Worm (Caenorhabditis elegans): ENCODE data around the gene C15B12.2.

C15B12.2 gene

ce11 chrX:6507734-6508133, 44.5 kb downstream of the C15B12.2 start:
- peak; percentile 0 for TF ChIP-seq rnt-1 (tag; optimal IDR thresholded peaks at IDR 0.05)
- TF ChIP-seq blmp-1 (tag; optimal IDR thresholded peaks at IDR 0.05), result no peak

- TF ChIP-seq nhr-20 (tag; optimal IDR thresholded peaks at IDR 0.05), result no peak
- no peak for TF ChIP-seq ceh-82 (tag; optimal IDR thresholded peaks at IDR 0.05)
- no peak for TF ChIP-seq blmp-1 (tag; optimal IDR thresholded peaks at IDR 0.05)
- TF ChIP-seq jun-1 (tag; optimal IDR thresholded peaks at IDR 0.05), result no peak
- TF ChIP-seq nhr-11 (tag; optimal IDR thresholded peaks at IDR 0.05), result no peak
- peak; percentile 72 for TF ChIP-seq lin-14 (GFP tag; optimal IDR thresholded peaks at IDR 0.05)
- TF ChIP-seq mab-9 (GFP tag; IDR thresholded peaks at IDR 0.05), result no peak
- no peak for TF ChIP-seq unc-86 (tag; optimal IDR thresholded peaks at IDR 0.05)
- no peak for TF ChIP-seq nhr-84 (tag; optimal IDR thresholded peaks at IDR 0.05)
- TF ChIP-seq grh-1 (GFP tag; IDR thresholded peaks at IDR 0.05), result no peak
- no peak for TF ChIP-seq unc-98 (GFP tag; IDR thresholded peaks at IDR 0.05)
- peak; percentile 16 for TF ChIP-seq pag-3 (tag; optimal IDR thresholded peaks at IDR 0.05; ENCODE audit: borderline replicate concordance, insufficient read depth)
- no peak for TF ChIP-seq sptf-1 (tag; optimal IDR thresholded peaks at IDR 0.05)
- no peak for TF ChIP-seq lin-13 (GFP tag; optimal IDR thresholded peaks at IDR 0.05)
- TF ChIP-seq mef-2 (tag; optimal IDR thresholded peaks at IDR 0.05), result no peak
- TF ChIP-seq unc-130 (tag; optimal IDR thresholded peaks at IDR 0.05), result peak; percentile 66
- no peak for TF ChIP-seq fkh-4 (tag; optimal IDR thresholded peaks at IDR 0.05; ENCODE audit: borderline replicate concordance)
- TF ChIP-seq sox-4 (tag; optimal IDR thresholded peaks at IDR 0.05), result no peak
- peak; percentile 24 for TF ChIP-seq snu-23 (GFP tag; optimal IDR thresholded peaks at IDR 0.05)
- TF ChIP-seq lsy-2 (tag; optimal IDR thresholded peaks at IDR 0.05), result peak in 1 of 2 experiments; percentile 14
- peak; percentile 65 for TF ChIP-seq nhr-71 (tag; optimal IDR thresholded peaks at IDR 0.05)
- no peak for TF ChIP-seq nhr-90 (tag; optimal IDR thresholded peaks at IDR 0.05; ENCODE audit: poor library complexity)
- no peak for TF ChIP-seq tbx-2 (tag; optimal IDR thresholded peaks at IDR 0.05)
- no peak for TF ChIP-seq Y116A8C.19 (tag; optimal IDR thresholded peaks at IDR 0.05; ENCODE audit: borderline replicate concordance)
- peak; percentile 3 for TF ChIP-seq ztf-4 (tag; optimal IDR thresholded peaks at IDR 0.05)
- peak; percentile 47 for TF ChIP-seq rnt-1 (tag; optimal IDR thresholded peaks at IDR 0.05)
These were observed 46.6 kb downstream of the C15B12.2 start for ce11 chrX:6509813-6510212.

ce11 chrX:6510627-6511026, 47.4 kb downstream of the C15B12.2 start, which contains the start of gene ttr-36:
Gene ttr-36 (plus strand): TSS chrX:6510927.
- TF ChIP-seq fkh-8 (tag; optimal IDR thresholded peaks at IDR 0.05) (no peak), tbx-2 (tag; optimal IDR thresholded peaks at IDR 0.05) (no peak), efl-1 (optimal IDR thresholded peaks at IDR 0.05) (no peak), efl-1 (GFP tag; optimal IDR thresholded peaks at IDR 0.05 in 1 of 2) (no peak), tlp-1 (tag; optimal IDR thresholded peaks at IDR 0.05) (no peak), nhr-28 (tag; optimal IDR thresholded peaks at IDR 0.05) (no peak), unc-30 (tag; optimal IDR thresholded peaks at IDR 0.05) (no peak), nhr-85 (tag) (no peak), ceh-90 (tag; optimal IDR thresholded peaks at IDR 0.05) (no peak), nhr-11 (tag; optimal IDR thresholded peaks at IDR 0.05) (no peak), ceh-88 (GFP tag; IDR thresholded peaks at IDR 0.05) (no peak), elt-3 (tag; optimal IDR thresholded peaks at IDR 0.05) (no peak), blmp-1 (tag; optimal IDR thresholded peaks at IDR 0.05) (no peak), lin-39 (tag; optimal IDR thresholded peaks at IDR 0.05) (no peak), pag-3 (tag; optimal IDR thresholded peaks at IDR 0.05; ENCODE audit: borderline replicate concordance, insufficient read depth) (no peak)

- TF ChIP-seq pqm-1 (tag; optimal IDR thresholded peaks at IDR 0.05), result no peak
- no peak for TF ChIP-seq swsn-7 (tag; optimal IDR thresholded peaks at IDR 0.05)
- no peak for TF ChIP-seq lin-13 (GFP tag; optimal IDR thresholded peaks at IDR 0.05)
- no peak for TF ChIP-seq ceh-90 (tag; optimal IDR thresholded peaks at IDR 0.05)
- TF ChIP-seq nhr-237 (tag; optimal IDR thresholded peaks at IDR 0.05), result no peak
- no peak for TF ChIP-seq ama-1 (optimal IDR thresholded peaks at IDR 0.05)
- no peak for TF ChIP-seq elt-2 (tag; optimal IDR thresholded peaks at IDR 0.05)
- no peak for TF ChIP-seq sptf-1 (tag; optimal IDR thresholded peaks at IDR 0.05)
- no peak for TF ChIP-seq efl-3 (GFP tag; optimal IDR thresholded peaks at IDR 0.05)
- TF ChIP-seq lin-35 (GFP tag; optimal IDR thresholded peaks at IDR 0.05), result no peak
- TF ChIP-seq unc-98 (GFP tag; IDR thresholded peaks at IDR 0.05), result no peak
- no peak for TF ChIP-seq lsy-2 (tag; optimal IDR thresholded peaks at IDR 0.05)
- TF ChIP-seq xbp-1 (tag; optimal IDR thresholded peaks at IDR 0.05), result no peak
- TF ChIP-seq hlh-4 (tag; optimal IDR thresholded peaks at IDR 0.05), result no peak
- TF ChIP-seq snu-23 (GFP tag; optimal IDR thresholded peaks at IDR 0.05), result no peak
- TF ChIP-seq nhr-85 (tag), result no peak
- TF ChIP-seq pax-3 (tag; optimal IDR thresholded peaks at IDR 0.05), result no peak
- TF ChIP-seq mab-9 (GFP tag; IDR thresholded peaks at IDR 0.05), result no peak
- TF ChIP-seq elt-3 (tag; optimal IDR thresholded peaks at IDR 0.05), result no peak
These were observed 48.8 kb downstream of the C15B12.2 start, which contains the start of gene ttr-35 for ce11 chrX:6511985-6512384. Gene ttr-35 (plus strand): TSS chrX:6512285.

All from whole organism, L1 larva.